Comparison of ENCODE assay signal across 3 fruit fly cellular contexts in the genomic region with DNA sequence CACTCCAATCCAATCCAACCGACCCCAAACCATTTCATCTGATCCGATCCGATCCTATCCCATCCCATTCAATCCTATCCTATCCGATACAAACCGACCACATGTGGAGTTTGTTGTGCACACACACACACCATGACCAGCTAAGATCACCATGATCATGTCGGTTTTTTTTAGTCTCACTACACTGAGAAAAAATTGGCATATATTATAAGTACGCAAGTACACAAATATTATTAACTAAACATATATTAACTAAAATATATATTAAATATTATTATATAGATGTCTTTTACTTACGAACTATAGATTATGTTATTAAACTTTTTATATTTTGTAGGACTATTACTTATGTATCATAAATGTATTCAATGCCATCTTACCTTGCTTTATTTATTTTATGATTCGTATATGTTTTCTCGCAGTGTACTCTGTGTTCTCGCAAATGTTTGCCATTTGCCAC.
A peak's percentile ranks its signal among the peaks of the same experiment; 100 is the strongest.
TF ChIP-seq lines count a peak whose summit lies in the region.

No protein-coding gene starts in this region.

TF ChIP-seq in whole organism, embryonic, 481 proteins besides CTCF, POLR2A, EP300 and RAD21 (continued from another document and continues in another):
- TF ChIP-seq CG12071 (GFP tag; optimal IDR thresholded peaks at IDR 0.05; lab: Kevin White, UChicago) (no peak), CG11504 (tag; optimal IDR thresholded peaks at IDR 0.05; lab: Kevin White, UChicago) (peak; percentile 54), CG2202 (tag; optimal IDR thresholded peaks at IDR 0.05; lab: Kevin White, UChicago) (peak; percentile 21), Kr (GFP tag; optimal IDR thresholded peaks at IDR 0.05; lab: Kevin White, UChicago) (peak; percentile 1), cad (GFP tag; optimal IDR thresholded peaks at IDR 0.05; lab: Kevin White, UChicago) (no peak), fd96Cb (tag; optimal IDR thresholded peaks at IDR 0.05; lab: Kevin White, UChicago) (peak; percentile 8), PHDP (tag; optimal IDR thresholded peaks at IDR 0.05; lab: Kevin White, UChicago) (peak; percentile 23), CG5180 (GFP tag; optimal IDR thresholded peaks at IDR 0.05; lab: Kevin White, UChicago) (no peak), CG15479 (GFP tag; optimal IDR thresholded peaks at IDR 0.05; lab: Kevin White, UChicago) (peak; percentile 38), CG8388 (GFP tag; optimal IDR thresholded peaks at IDR 0.05; lab: Kevin White, UChicago) (peak; percentile 21), prd (optimal IDR thresholded peaks at IDR 0.05; lab: Kevin White, UChicago) (no peak), prd (GFP tag; IDR thresholded peaks at IDR 0.05; lab: Robert Waterston, UW) (peak; percentile 42; the same call in 1 of the 3 replicates), shn (GFP tag; optimal IDR thresholded peaks at IDR 0.05; lab: Kevin White, UChicago) (no peak), zfh2 (GFP tag; optimal IDR thresholded peaks at IDR 0.05; lab: Kevin White, UChicago) (no peak), pnt (GFP tag; optimal IDR thresholded peaks at IDR 0.05; lab: Kevin White, UChicago) (no peak), insv (GFP tag; optimal IDR thresholded peaks at IDR 0.05; lab: Kevin White, UChicago) (peak in 1 of 2 experiments; percentile 29), nmo (GFP tag; optimal IDR thresholded peaks at IDR 0.05; lab: Kevin White, UChicago) (peak; percentile 57), Ssrp (tag; optimal IDR thresholded peaks at IDR 0.05; lab: Kevin White, UChicago) (peak; percentile 24), lola (GFP tag; optimal IDR thresholded peaks at IDR 0.05; lab: Kevin White, UChicago) (peak in 1 of 3 experiments; percentile 70), tio (GFP tag; optimal IDR thresholded peaks at IDR 0.05; lab: Kevin White, UChicago) (peak; percentile 4), Lim3 (GFP tag; IDR thresholded peaks at IDR 0.05; lab: Robert Waterston, UW) (no peak), zf30C (GFP tag; optimal IDR thresholded peaks at IDR 0.05; lab: Kevin White, UChicago) (peak; percentile 54), CG16813 (GFP tag; IDR thresholded peaks at IDR 0.05; lab: Robert Waterston, UW; ENCODE audit: partially characterized antibody) (no peak), CG1602 (GFP tag; optimal IDR thresholded peaks at IDR 0.05; lab: Kevin White, UChicago) (peak; percentile 19), CG7556 (GFP tag; optimal IDR thresholded peaks at IDR 0.05; lab: Kevin White, UChicago) (peak; percentile 32), Ets65A (GFP tag; lab: Kevin White, UChicago) (peak; percentile 65), E2f1 (GFP tag; IDR thresholded peaks at IDR 0.05; lab: Robert Waterston, UW) (no peak), Sox102F (GFP tag; optimal IDR thresholded peaks at IDR 0.05; lab: Kevin White, UChicago) (peak; percentile 44), bsh (GFP tag; optimal IDR thresholded peaks at IDR 0.05; lab: Kevin White, UChicago) (peak; percentile 31 to 53), CG17829 (tag; optimal IDR thresholded peaks at IDR 0.05; lab: Kevin White, UChicago) (peak; percentile 50), Max (GFP tag; optimal IDR thresholded peaks at IDR 0.05; lab: Kevin White, UChicago) (no peak), p53 (GFP tag; optimal IDR thresholded peaks at IDR 0.05; lab: Kevin White, UChicago) (no peak), trh (GFP tag; optimal IDR thresholded peaks at IDR 0.05; lab: Kevin White, UChicago) (no peak), Oli (tag; optimal IDR thresholded peaks at IDR 0.05; lab: Kevin White, UChicago) (peak; percentile 26), dmrt99B (tag; optimal IDR thresholded peaks at IDR 0.05; lab: Kevin White, UChicago) (peak; percentile 43), Xbp1 (GFP tag; optimal IDR thresholded peaks at IDR 0.05; lab: Kevin White, UChicago) (no peak), Dip2 (GFP tag; IDR thresholded peaks at IDR 0.05; lab: Robert Waterston, UW) (no peak), D19A (tag; optimal IDR thresholded peaks at IDR 0.05; lab: Kevin White, UChicago) (peak; percentile 28), sqz (GFP tag; optimal IDR thresholded peaks at IDR 0.05; lab: Kevin White, UChicago) (peak; percentile 37), pfk (GFP tag; optimal IDR thresholded peaks at IDR 0.05; lab: Kevin White, UChicago) (no peak), grau (tag; optimal IDR thresholded peaks at IDR 0.05; lab: Kevin White, UChicago) (peak; percentile 45), CG10267 (tag; optimal IDR thresholded peaks at IDR 0.05; lab: Kevin White, UChicago) (peak; percentile 55), CG34422 (GFP tag; IDR thresholded peaks at IDR 0.05; lab: Robert Waterston, UW) (no peak)

TF ChIP-seq in whole organism, prepupa, 60 proteins besides CTCF, POLR2A, EP300 and RAD21 (continued from another document):
- peak; percentile 81 for TF ChIP-seq dsx (GFP tag; optimal IDR thresholded peaks at IDR 0.05; lab: Kevin White, UChicago; ENCODE audit: poor library complexity, severe bottlenecking)
- peak; percentile 20; the same call in 1 of the 3 replicates for TF ChIP-seq CG6163 (GFP tag; IDR thresholded peaks at IDR 0.05; lab: Robert Waterston, UW)
- no peak for TF ChIP-seq CG16779 (tag; optimal IDR thresholded peaks at IDR 0.05; lab: Kevin White, UChicago)
- peak; percentile 47 for TF ChIP-seq fd59A (GFP tag; optimal IDR thresholded peaks at IDR 0.05; lab: Kevin White, UChicago)
- peak; percentile 60 for TF ChIP-seq CG6808 (GFP tag; optimal IDR thresholded peaks at IDR 0.05; lab: Kevin White, UChicago)
- TF ChIP-seq CG34406 (GFP tag; optimal IDR thresholded peaks at IDR 0.05; lab: Kevin White, UChicago): peak; percentile 64
- peak; percentile 45 for TF ChIP-seq Gug (GFP tag; IDR thresholded peaks at IDR 0.05; lab: Robert Waterston, UW)
- peak; percentile 80 for TF ChIP-seq CG3032 (tag; optimal IDR thresholded peaks at IDR 0.05; lab: Kevin White, UChicago)
- no peak for TF ChIP-seq fkh (GFP tag; optimal IDR thresholded peaks at IDR 0.05; lab: Kevin White, UChicago)
- no peak for TF ChIP-seq Hr38 (GFP tag; optimal IDR thresholded peaks at IDR 0.05; lab: Kevin White, UChicago)
- peak; percentile 67 for TF ChIP-seq CG8632 (GFP tag; optimal IDR thresholded peaks at IDR 0.05; lab: Kevin White, UChicago)
- TF ChIP-seq Hr4 (GFP tag; optimal IDR thresholded peaks at IDR 0.05; lab: Kevin White, UChicago): peak; percentile 16
- peak; percentile 81 for TF ChIP-seq Ets96B (tag; optimal IDR thresholded peaks at IDR 0.05; lab: Kevin White, UChicago)
- TF ChIP-seq CG6854 (GFP tag; optimal IDR thresholded peaks at IDR 0.05; lab: Kevin White, UChicago): no peak
- TF ChIP-seq svp (GFP tag; lab: Kevin White, UChicago): peak; percentile 49
- TF ChIP-seq Blimp-1 (GFP tag; optimal IDR thresholded peaks at IDR 0.05; lab: Kevin White, UChicago): no peak
- peak; percentile 83 for TF ChIP-seq Eip78C (GFP tag; lab: Kevin White, UChicago)
- TF ChIP-seq CG15336 (GFP tag; IDR thresholded peaks at IDR 0.05; lab: Robert Waterston, UW): peak; percentile 82
- peak; percentile 55 for TF ChIP-seq CG3919 (GFP tag; optimal IDR thresholded peaks at IDR 0.05; lab: Kevin White, UChicago)
- peak; percentile 55 for TF ChIP-seq CG10669 (GFP tag; optimal IDR thresholded peaks at IDR 0.05; lab: Kevin White, UChicago)
- peak; percentile 40 for TF ChIP-seq esn (GFP tag; optimal IDR thresholded peaks at IDR 0.05; lab: Kevin White, UChicago)
- TF ChIP-seq net (GFP tag; optimal IDR thresholded peaks at IDR 0.05; lab: Kevin White, UChicago): peak; percentile 61
- no peak for TF ChIP-seq CG8319 (GFP tag; optimal IDR thresholded peaks at IDR 0.05; lab: Kevin White, UChicago)
- TF ChIP-seq Eip75B (GFP tag; optimal IDR thresholded peaks at IDR 0.05; lab: Kevin White, UChicago): peak; percentile 5
- TF ChIP-seq OdsH (GFP tag; optimal IDR thresholded peaks at IDR 0.05; lab: Kevin White, UChicago): peak; percentile 71
- TF ChIP-seq CG6276 (GFP tag; optimal IDR thresholded peaks at IDR 0.05; lab: Kevin White, UChicago): peak; percentile 63
- peak; percentile 2 for TF ChIP-seq CG7368 (GFP tag; optimal IDR thresholded peaks at IDR 0.05; lab: Kevin White, UChicago)
- TF ChIP-seq cyc (GFP tag; optimal IDR thresholded peaks at IDR 0.05; lab: Kevin White, UChicago): no peak
- TF ChIP-seq ss (GFP tag; optimal IDR thresholded peaks at IDR 0.05; lab: Kevin White, UChicago): peak; percentile 50 to 52
- TF ChIP-seq Sox102F (GFP tag; optimal IDR thresholded peaks at IDR 0.05; lab: Kevin White, UChicago): no peak
- peak; percentile 73 for TF ChIP-seq achi (GFP tag; optimal IDR thresholded peaks at IDR 0.05; lab: Kevin White, UChicago)
- no peak for TF ChIP-seq Sox14 (GFP tag; optimal IDR thresholded peaks at IDR 0.05; lab: Kevin White, UChicago)
- TF ChIP-seq salr (GFP tag; optimal IDR thresholded peaks at IDR 0.05; lab: Kevin White, UChicago): peak in 1 of 2 experiments; percentile 72
- TF ChIP-seq CG6792 (GFP tag; optimal IDR thresholded peaks at IDR 0.05; lab: Kevin White, UChicago): peak; percentile 45
- TF ChIP-seq topi (GFP tag; optimal IDR thresholded peaks at IDR 0.05; lab: Kevin White, UChicago): peak; percentile 14
- peak; percentile 10 for TF ChIP-seq Smox (GFP tag; optimal IDR thresholded peaks at IDR 0.05; lab: Kevin White, UChicago)
- TF ChIP-seq eg (GFP tag; IDR thresholded peaks at IDR 0.05; lab: Robert Waterston, UW): peak; percentile 44; the same call in 1 of the 3 replicates
- no peak for TF ChIP-seq vri (GFP tag; optimal IDR thresholded peaks at IDR 0.05; lab: Kevin White, UChicago)
TF ChIP-seq in whole organism, prepupa: peak in this region for 42.

TF ChIP-seq in whole organism, wandering third instar larva, 38 proteins besides CTCF, POLR2A, EP300 and RAD21 (continued from another document):
- TF ChIP-seq Hr83 (GFP tag; optimal IDR thresholded peaks at IDR 0.05; lab: Kevin White, UChicago; ENCODE audit: poor library complexity, severe bottlenecking): no peak
- no peak for TF ChIP-seq Myc (optimal IDR thresholded peaks at IDR 0.05; lab: Kevin White, UChicago)
